Fruit fly (Drosophila melanogaster): Measurements from ENCODE around the gene Cyp6d5.

Cyp6d5 gene

DNA sequence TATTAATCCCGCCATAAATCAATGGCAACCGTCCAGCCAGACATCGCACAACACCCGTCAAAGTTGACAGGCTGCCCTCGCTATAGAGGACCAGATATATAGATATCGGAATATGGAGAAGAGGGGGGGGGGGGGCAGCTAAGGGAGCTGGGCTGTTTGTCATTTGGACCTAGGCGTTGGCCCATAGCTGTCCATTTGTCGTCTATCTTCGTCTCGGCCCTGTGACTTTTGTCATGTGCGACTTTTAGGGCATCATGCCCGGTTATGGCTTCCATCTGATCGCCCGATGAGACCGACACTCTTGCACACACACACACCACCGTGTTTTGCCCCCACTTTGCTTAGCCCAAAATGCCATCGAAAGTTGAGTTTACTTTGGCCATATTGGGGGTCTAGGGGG is 31.3 kb upstream of the Cyp6d5 start (continued):
- TF ChIP-seq sd (tag; optimal IDR thresholded peaks at IDR 0.05) (peak; percentile 18), ERR (GFP tag; optimal IDR thresholded peaks at IDR 0.05) (no peak), CG30403 (GFP tag; optimal IDR thresholded peaks at IDR 0.05) (no peak), lola (GFP tag; optimal IDR thresholded peaks at IDR 0.05) (no peak), gcm (GFP tag; optimal IDR thresholded peaks at IDR 0.05) (no peak), pb (GFP tag; optimal IDR thresholded peaks at IDR 0.05) (no peak), pzg (GFP tag; optimal IDR thresholded peaks at IDR 0.05) (no peak), sr (GFP tag; IDR thresholded peaks at IDR 0.05) (0 out of 3 replicates have a peak, but pooled peaks have one; percentile 21), cwo (GFP tag; optimal IDR thresholded peaks at IDR 0.05) (peak; percentile 12), CG32532 (GFP tag; IDR thresholded peaks at IDR 0.05) (peak; percentile 20; the same call in 1 of the 2 replicates), ftz-f1 (GFP tag; optimal IDR thresholded peaks at IDR 0.05) (peak; percentile 31), croc (GFP tag; conservative IDR thresholded peaks at IDR 0.05) (no peak), slbo (GFP tag; IDR thresholded peaks at IDR 0.05) (peak; percentile 14; the same call in 1 of the 2 replicates), chinmo (GFP tag; IDR thresholded peaks at IDR 0.05; ENCODE audit: partially characterized antibody) (0 out of 4 replicates have a peak, but pooled peaks have one; percentile 52), CG13894 (tag; optimal IDR thresholded peaks at IDR 0.05) (peak; percentile 90), HLH3B (GFP tag; IDR thresholded peaks at IDR 0.05) (peak; percentile 35; the same call in 1 of the 2 replicates), eyg (GFP tag; optimal IDR thresholded peaks at IDR 0.05) (no peak), CkIIα-i1 (GFP tag; IDR thresholded peaks at IDR 0.05) (no peak), abd-A (tag; optimal IDR thresholded peaks at IDR 0.05) (peak; percentile 70), CG14014 (GFP tag; IDR thresholded peaks at IDR 0.05) (0 out of 2 replicates have a peak, but pooled peaks have one; percentile 12), ci (GFP tag; IDR thresholded peaks at IDR 0.05) (peak; percentile 47; the same call in 1 of the 3 replicates), pros (GFP tag; optimal IDR thresholded peaks at IDR 0.05) (peak; percentile 39), Taf1 (GFP tag; IDR thresholded peaks at IDR 0.05) (no peak), sima (GFP tag; optimal IDR thresholded peaks at IDR 0.05) (no peak), fd102C (GFP tag; optimal IDR thresholded peaks at IDR 0.05) (no peak), CG17361 (GFP tag; IDR thresholded peaks at IDR 0.05) (no peak), CG2199 (GFP tag; IDR thresholded peaks at IDR 0.05) (no peak), sqz (GFP tag; optimal IDR thresholded peaks at IDR 0.05) (peak; percentile 5), oc (tag; optimal IDR thresholded peaks at IDR 0.05) (peak; percentile 83), sens-2 (GFP tag; IDR thresholded peaks at IDR 0.05) (no peak), CG8281 (tag; optimal IDR thresholded peaks at IDR 0.05) (peak; percentile 47), rib (GFP tag; IDR thresholded peaks at IDR 0.05) (peak; percentile 21; the same call in 1 of the 2 replicates), Dbx (GFP tag; IDR thresholded peaks at IDR 0.05) (0 out of 3 replicates have a peak, but pooled peaks have one; percentile 28), MTF-1 (GFP tag; optimal IDR thresholded peaks at IDR 0.05; ENCODE audit: borderline replicate concordance) (no peak), CG15479 (GFP tag; optimal IDR thresholded peaks at IDR 0.05) (no peak), pfk (GFP tag; optimal IDR thresholded peaks at IDR 0.05) (no peak), CG17612 (GFP tag; IDR thresholded peaks at IDR 0.05) (no peak), vvl (GFP tag; IDR thresholded peaks at IDR 0.05) (peak; percentile 13; the same call in 1 of the 2 replicates), jumu (GFP tag; optimal IDR thresholded peaks at IDR 0.05) (no peak), sens (GFP tag) (peak; percentile 40), ind (GFP tag; optimal IDR thresholded peaks at IDR 0.05) (no peak), amos (GFP tag; IDR thresholded peaks at IDR 0.05; ENCODE audit: partially characterized antibody) (no peak)

Data from whole organism, embryonic.